Worm (Caenorhabditis elegans): ENCODE results near the gene C50H2.7.

ce11 chrV:9927381-9927780, 4.8 kb downstream of the C50H2.7 start:
- TF ChIP-seq unc-39 (tag; optimal IDR thresholded peaks at IDR 0.05) (no peak), M03D4.4 (tag; optimal IDR thresholded peaks at IDR 0.05) (no peak), unc-62 (GFP tag; optimal IDR thresholded peaks at IDR 0.05) (no peak), ztf-11 (tag; optimal IDR thresholded peaks at IDR 0.05) (no peak), snpc-4 (tag; optimal IDR thresholded peaks at IDR 0.05) (no peak), drap-1 (GFP tag; optimal IDR thresholded peaks at IDR 0.05) (no peak), zip-8 (tag; optimal IDR thresholded peaks at IDR 0.05) (no peak), nhr-76 (tag; optimal IDR thresholded peaks at IDR 0.05) (no peak)

Measured in whole organism, mixed stage, embryonic.